Worm (Caenorhabditis elegans) whole organism, midembryonic: Measurements from ENCODE around the gene F26A1.1.

Experiments
- T22C8.4 ChIP-seq: fragments of 200-800 bp; sonication (Bioruptor generic); IDR thresholded peaks from 2 replicates; pipeline ENCODE4 v1.3.6; 2022; ENCODE audit warnings: missing genetic modification characterization, missing compliant biosample characterization
- cog-1 ChIP-seq: sonication (generic microtip); optimal IDR thresholded peaks from 2 replicates; lab custom pipeline; 2016; ENCODE audit warnings: missing genetic modification characterization, missing compliant biosample characterization
- flt-1 ChIP-seq: fragments of 200-800 bp; sonication (Bioruptor generic); IDR thresholded peaks from 2 replicates; pipeline ENCODE4 v1.3.6; 2022; ENCODE audit warnings: missing genetic modification characterization, missing compliant biosample characterization
- klf-2 ChIP-seq: fragments of 200-800 bp; sonication (Bioruptor generic); conservative IDR thresholded peaks from 2 replicates; pipeline ENCODE4 v1.3.6; 2022; ENCODE audit warnings: missing genetic modification reagents, missing genetic modification characterization, missing compliant biosample characterization
- med-1 ChIP-seq: sonication (generic microtip); optimal IDR thresholded peaks from 2 replicates; lab custom pipeline; 2017; ENCODE audit warnings: missing genetic modification characterization, mild to moderate bottlenecking, missing compliant biosample characterization, antibody characterized with exemption, missing genetic modification reagents; ENCODE audit not compliant: insufficient read depth
- ref-1 ChIP-seq: fragments of 200-800 bp; sonication (Bioruptor generic); conservative IDR thresholded peaks from 2 replicates; pipeline ENCODE4 v1.3.6; 2022; ENCODE audit warnings: missing genetic modification reagents, missing genetic modification characterization, missing compliant biosample characterization
- tab-1 ChIP-seq: fragments of 200-800 bp; sonication (Bioruptor generic); IDR thresholded peaks from 2 replicates; pipeline ENCODE4 v1.3.6; 2022; ENCODE audit warnings: missing genetic modification characterization, missing compliant biosample characterization
- ztf-29 ChIP-seq: fragments of 200-800 bp; sonication (Bioruptor generic); IDR thresholded peaks from 2 replicates; pipeline ENCODE4 v1.3.6; 2022; ENCODE audit warnings: missing genetic modification reagents, missing genetic modification characterization, missing compliant biosample characterization

- TF ChIP-seq ztf-29 (no peak), cog-1 (no peak), flt-1 (GFP tag; lab: Robert Waterston, UW) (no peak), tab-1 (GFP tag; lab: Robert Waterston, UW) (no peak), klf-2 (GFP tag; lab: Robert Waterston, UW) (no peak), med-1 (GFP tag; lab: Kevin White, UChicago) (no peak), T22C8.4 (GFP tag; lab: Robert Waterston, UW) (no peak), ref-1 (no peak)
These were observed 20.1 kb upstream of the F26A1.1 start, which contains the start of gene nspd-9 for ce11 chrIII:4830207-4830606.
